Worm (Caenorhabditis elegans) whole organism, L3 larva: Measurements from ENCODE around the gene ttr-57.

Experiments
- R02D3.7 ChIP-seq: fragments of 150-350 bp; optimal IDR thresholded peaks from 2 replicates; lab custom pipeline; 2014; ENCODE audit warnings: missing biosample characterization, missing genetic modification characterization
- ama-1 ChIP-seq: fragments of 150-350 bp; optimal IDR thresholded peaks from 2 replicates; lab custom pipeline; 2018
- ceh-16 ChIP-seq: sonication (generic microtip); optimal IDR thresholded peaks from 2 replicates; lab custom pipeline; 2017; ENCODE audit warnings: missing biosample characterization, missing genetic modification characterization
- ceh-28 ChIP-seq: fragments of 150-350 bp; optimal IDR thresholded peaks from 2 replicates; lab custom pipeline; 2014; ENCODE audit warnings: missing biosample characterization, missing genetic modification reagents, missing genetic modification characterization
- egl-27 ChIP-seq: sonication (generic microtip); optimal IDR thresholded peaks from 4 replicates; lab custom pipeline; 2017; ENCODE audit warnings: missing biosample characterization, missing genetic modification reagents, missing genetic modification characterization
- elt-2 ChIP-seq: sonication (generic microtip); optimal IDR thresholded peaks from 2 replicates; lab custom pipeline; 2016; ENCODE audit warnings: missing genetic modification reagents, mild to moderate bottlenecking, missing genetic modification characterization, missing compliant biosample characterization
- eor-1 ChIP-seq, 2 experiments: fragments of 150-350 bp; optimal IDR thresholded peaks; 2 replicates each; lab custom pipeline; 2014 to 2018; ENCODE audit warnings: missing biosample characterization in 2 of 2, missing genetic modification characterization in 2 of 2
- fkh-10 ChIP-seq: sonication (generic microtip); optimal IDR thresholded peaks from 2 replicates; lab custom pipeline; 2017; ENCODE audit warnings: missing biosample characterization, missing genetic modification reagents, missing genetic modification characterization
- fos-1 ChIP-seq: fragments of 150-350 bp; optimal IDR thresholded peaks from 2 replicates; lab custom pipeline; 2014; ENCODE audit warnings: missing biosample characterization, missing genetic modification characterization
- jun-1 ChIP-seq: fragments of 150-350 bp; optimal IDR thresholded peaks from 2 replicates; lab custom pipeline; 2014; ENCODE audit warnings: missing biosample characterization, missing genetic modification reagents, missing genetic modification characterization
- lin-39 ChIP-seq: fragments of 150-350 bp; optimal IDR thresholded peaks from 2 replicates; lab custom pipeline; 2018; ENCODE audit warnings: missing biosample characterization, missing genetic modification reagents, missing genetic modification characterization
- mdl-1 ChIP-seq: fragments of 150-350 bp; optimal IDR thresholded peaks from 2 replicates; lab custom pipeline; 2014; ENCODE audit warnings: missing biosample characterization, missing genetic modification characterization
- nhr-11 ChIP-seq: fragments of 150-350 bp; optimal IDR thresholded peaks from 2 replicates; lab custom pipeline; 2014; ENCODE audit warnings: missing biosample characterization, missing genetic modification characterization
- nhr-28 ChIP-seq: fragments of 150-350 bp; optimal IDR thresholded peaks from 2 replicates; lab custom pipeline; 2014; ENCODE audit warnings: missing biosample characterization, missing genetic modification characterization
- nhr-43 ChIP-seq: sonication (generic microtip); optimal IDR thresholded peaks from 2 replicates; lab custom pipeline; 2016; ENCODE audit warnings: mild to moderate bottlenecking, missing genetic modification characterization, missing compliant biosample characterization; ENCODE audit not compliant: poor library complexity, severe bottlenecking
- pha-4 ChIP-seq: fragments of 150-350 bp; optimal IDR thresholded peaks from 2 replicates; lab custom pipeline; 2014; ENCODE audit warnings: missing biosample characterization, missing genetic modification reagents, missing genetic modification characterization
- sea-2 ChIP-seq: fragments of 150-350 bp; sonication (generic microtip); optimal IDR thresholded peaks from 4 replicates; lab custom pipeline; 2014; ENCODE audit warnings: missing biosample characterization, missing genetic modification reagents, missing genetic modification characterization
- tbx-2 ChIP-seq: sonication (generic microtip); optimal IDR thresholded peaks from 2 replicates; lab custom pipeline; 2016; ENCODE audit warnings: mild to moderate bottlenecking, missing genetic modification characterization, missing compliant biosample characterization
- unc-39 ChIP-seq: sonication (generic microtip); optimal IDR thresholded peaks from 4 replicates; lab custom pipeline; 2017; ENCODE audit warnings: missing biosample characterization, missing genetic modification characterization
- unc-62 ChIP-seq: fragments of 150-350 bp; sonication (generic microtip); optimal IDR thresholded peaks from 4 replicates; lab custom pipeline; 2014; ENCODE audit warnings: missing biosample characterization, missing genetic modification reagents, missing genetic modification characterization
- zag-1 ChIP-seq: fragments of 150-350 bp; optimal IDR thresholded peaks from 2 replicates; lab custom pipeline; 2014; ENCODE audit warnings: missing biosample characterization, missing genetic modification characterization
- ztf-11 ChIP-seq: fragments of 150-350 bp; optimal IDR thresholded peaks from 2 replicates; lab custom pipeline; 2014; ENCODE audit warnings: missing biosample characterization, missing genetic modification characterization
- ztf-4 ChIP-seq: fragments of 150-350 bp; optimal IDR thresholded peaks from 2 replicates; lab custom pipeline; 2014; ENCODE audit warnings: missing biosample characterization, missing genetic modification characterization

Gene ttr-57

DNA sequence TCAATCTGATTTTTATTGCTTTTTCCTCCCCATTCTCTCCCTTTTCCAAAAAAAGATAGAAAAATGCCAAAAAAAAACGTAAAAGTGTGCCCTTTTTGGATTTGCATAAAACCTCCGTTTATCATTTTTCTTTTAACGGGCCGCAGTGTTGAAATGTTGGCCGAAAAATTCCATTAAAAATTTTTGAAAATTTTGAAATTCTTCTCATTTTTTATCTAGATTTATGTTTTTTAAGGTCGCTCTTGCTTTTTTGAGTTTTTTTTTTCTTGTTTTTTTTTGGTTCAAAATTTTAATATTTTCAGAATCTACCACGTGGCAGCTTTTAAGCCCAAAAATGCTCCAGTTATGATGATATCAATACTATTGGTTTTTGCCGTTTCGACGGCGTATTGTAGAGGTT, 49.4 kb downstream of the ttr-57 start, which contains the start of gene mnr-1:
mnr-1 (plus strand) TSS at position 301 of the 400 bp plus-strand sequence.
- TF ChIP-seq elt-2 (tag; lab: Kevin White, UChicago) (no peak), ama-1 (lab: Kevin White, UChicago) (no peak), nhr-28 (no peak), zag-1 (tag; lab: Kevin White, UChicago) (no peak), R02D3.7 (tag; lab: Kevin White, UChicago) (no peak), sea-2 (GFP tag; lab: Kevin White, UChicago) (no peak), nhr-43 (tag; lab: Kevin White, UChicago) (no peak), tbx-2 (tag; lab: Kevin White, UChicago) (no peak), egl-27 (tag; lab: Kevin White, UChicago) (no peak), eor-1 (tag; optimal IDR thresholded peaks at IDR 0.05; lab: Kevin White, UChicago) (no peak), ztf-4 (tag; lab: Kevin White, UChicago) (no peak), unc-62 (GFP tag; lab: Kevin White, UChicago) (no peak), ceh-28 (tag; lab: Kevin White, UChicago) (no peak), fos-1 (tag; lab: Kevin White, UChicago) (no peak), lin-39 (no peak), ceh-16 (tag; lab: Kevin White, UChicago) (no peak), mdl-1 (tag; lab: Kevin White, UChicago) (no peak)

DNA sequence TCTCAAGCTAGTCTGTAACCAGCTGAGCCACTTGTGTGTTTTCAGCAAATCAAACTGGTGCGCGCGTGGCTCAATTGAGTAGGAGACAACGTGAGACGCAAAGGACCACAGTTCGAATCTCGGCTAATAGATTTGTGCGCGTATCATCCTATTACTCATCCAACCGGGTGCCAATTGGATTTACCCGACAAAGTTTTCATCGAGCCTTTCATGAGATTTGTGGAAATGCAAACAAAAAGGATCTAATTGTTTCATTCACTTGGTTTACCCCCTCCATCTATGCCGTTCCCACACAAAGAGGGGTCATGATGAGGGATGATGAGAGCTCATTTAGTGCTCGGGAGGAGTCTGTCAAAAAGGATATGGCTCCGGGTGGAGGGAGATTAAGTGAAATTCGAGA, 50.3 kb downstream of the ttr-57 start:
- TF ChIP-seq mdl-1 (tag; lab: Kevin White, UChicago), result no peak
- no peak for TF ChIP-seq unc-39 (tag; lab: Kevin White, UChicago)
- TF ChIP-seq unc-62 (GFP tag; lab: Kevin White, UChicago), result no peak
- no peak for TF ChIP-seq R02D3.7 (tag; lab: Kevin White, UChicago)
- TF ChIP-seq jun-1 (tag; lab: Kevin White, UChicago), result no peak
- TF ChIP-seq nhr-28, result no peak
- TF ChIP-seq pha-4 (tag; lab: Kevin White, UChicago), result no peak
- no peak for TF ChIP-seq ztf-11 (tag; lab: Kevin White, UChicago)
- no peak for TF ChIP-seq fos-1 (tag; lab: Kevin White, UChicago)
- no peak for TF ChIP-seq nhr-11 (tag; lab: Kevin White, UChicago)
- TF ChIP-seq fkh-10, result no peak
